Worm (Caenorhabditis elegans): Measurements from ENCODE around the gene D2096.5.

Gene D2096.5

ce11 chrIV:8333988-8334863, 25.3 kb downstream of the D2096.5 start, which contains the start of gene his-32:
his-32 (plus strand) TSS chrIV:8334305.
- TF ChIP-seq dpl-1 (GFP tag; optimal IDR thresholded peaks at IDR 0.05): peak; percentile 0
- TF ChIP-seq nhr-6 (tag; optimal IDR thresholded peaks at IDR 0.05): peak; percentile 85
- no peak for TF ChIP-seq ceh-44 (GFP tag; IDR thresholded peaks at IDR 0.05)
- TF ChIP-seq set-16 (GFP tag; IDR thresholded peaks at IDR 0.05): peak; percentile 78; the same call in 1 of the 2 replicates
- TF ChIP-seq cey-2 (tag; optimal IDR thresholded peaks at IDR 0.05; ENCODE audit: borderline replicate concordance, insufficient read depth): no peak
- peak; percentile 92 for TF ChIP-seq nhr-25 (tag; optimal IDR thresholded peaks at IDR 0.05; ENCODE audit: borderline replicate concordance, insufficient read depth)
- peak in 1 of 2 experiments; percentile 56 for TF ChIP-seq unc-62 (GFP tag; optimal IDR thresholded peaks at IDR 0.05 in 1 of 2)
- no peak for TF ChIP-seq unc-62 (tag; optimal IDR thresholded peaks at IDR 0.05)
- no peak for TF ChIP-seq zip-11 (GFP tag; IDR thresholded peaks at IDR 0.05)
- peak; percentile 91 for TF ChIP-seq mep-1 (tag; optimal IDR thresholded peaks at IDR 0.05)
- TF ChIP-seq aha-1 (tag): peak; percentile 15
- peak; percentile 69 for TF ChIP-seq rbr-2 (tag; optimal IDR thresholded peaks at IDR 0.05)
- peak; percentile 20 for TF ChIP-seq duxl-1 (tag; optimal IDR thresholded peaks at IDR 0.05; ENCODE audit: poor library complexity)

- TF ChIP-seq ctbp-1 (GFP tag; IDR thresholded peaks at IDR 0.05) (no peak), zfp-3 (GFP tag; conservative IDR thresholded peaks at IDR 0.05) (no peak), hif-1 (tag; optimal IDR thresholded peaks at IDR 0.05) (no peak), ama-1 (optimal IDR thresholded peaks at IDR 0.05) (no peak), dmd-8 (GFP tag; IDR thresholded peaks at IDR 0.05) (no peak), aha-1 (tag) (no peak), zfp-2 (tag; optimal IDR thresholded peaks at IDR 0.05) (no peak), hlh-30 (tag; optimal IDR thresholded peaks at IDR 0.05; ENCODE audit: insufficient read depth) (no peak), nhr-237 (tag; optimal IDR thresholded peaks at IDR 0.05) (no peak), D1046.2 (GFP tag; IDR thresholded peaks at IDR 0.05) (no peak), zip-11 (GFP tag; IDR thresholded peaks at IDR 0.05) (no peak), mdt-29 (GFP tag; IDR thresholded peaks at IDR 0.05) (no peak), cey-2 (tag; optimal IDR thresholded peaks at IDR 0.05; ENCODE audit: borderline replicate concordance, insufficient read depth) (no peak), ztf-11 (tag; optimal IDR thresholded peaks at IDR 0.05) (no peak), nhr-11 (tag; optimal IDR thresholded peaks at IDR 0.05) (no peak), dmd-9 (GFP tag; IDR thresholded peaks at IDR 0.05) (no peak), ceh-82 (tag; optimal IDR thresholded peaks at IDR 0.05) (no peak), nhr-28 (tag; optimal IDR thresholded peaks at IDR 0.05) (no peak), egl-27 (tag; optimal IDR thresholded peaks at IDR 0.05) (no peak), aly-2 (tag; optimal IDR thresholded peaks at IDR 0.05) (no peak)
Observed at ce11 chrIV:8333954-8333987, 25.8 kb downstream of the D2096.5 start, which contains the start of gene his-31. his-31 (minus strand) TSS chrIV:8333983.

- no peak for TF ChIP-seq lim-7 (GFP tag; IDR thresholded peaks at IDR 0.05)
- TF ChIP-seq ZK337.2 (GFP tag; IDR thresholded peaks at IDR 0.05): no peak
- TF ChIP-seq nhr-28 (tag; optimal IDR thresholded peaks at IDR 0.05): no peak
- TF ChIP-seq unc-39 (tag; optimal IDR thresholded peaks at IDR 0.05): no peak
- TF ChIP-seq egl-27 (tag; optimal IDR thresholded peaks at IDR 0.05): no peak
- TF ChIP-seq daf-19 (GFP tag; conservative IDR thresholded peaks at IDR 0.05): no peak
- TF ChIP-seq nhr-48 (tag; optimal IDR thresholded peaks at IDR 0.05): no peak
- TF ChIP-seq duxl-1 (tag; optimal IDR thresholded peaks at IDR 0.05; ENCODE audit: poor library complexity): no peak
- TF ChIP-seq fos-1 (tag; optimal IDR thresholded peaks at IDR 0.05): no peak
Observed at ce11 chrIV:8333554-8333953, 26.0 kb downstream of the D2096.5 start.

ce11 chrIV:8333034-8333433, 26.5 kb downstream of the D2096.5 start:
- peak in 1 of 2 experiments; percentile 97 for TF ChIP-seq unc-62 (GFP tag; optimal IDR thresholded peaks at IDR 0.05 in 1 of 2)
- no peak for TF ChIP-seq unc-62 (tag; optimal IDR thresholded peaks at IDR 0.05)
- no peak for TF ChIP-seq lim-7 (GFP tag; IDR thresholded peaks at IDR 0.05)
